Worm (Caenorhabditis elegans): ENCODE measurements around the gene atp-4.

atp-4 gene

DNA sequence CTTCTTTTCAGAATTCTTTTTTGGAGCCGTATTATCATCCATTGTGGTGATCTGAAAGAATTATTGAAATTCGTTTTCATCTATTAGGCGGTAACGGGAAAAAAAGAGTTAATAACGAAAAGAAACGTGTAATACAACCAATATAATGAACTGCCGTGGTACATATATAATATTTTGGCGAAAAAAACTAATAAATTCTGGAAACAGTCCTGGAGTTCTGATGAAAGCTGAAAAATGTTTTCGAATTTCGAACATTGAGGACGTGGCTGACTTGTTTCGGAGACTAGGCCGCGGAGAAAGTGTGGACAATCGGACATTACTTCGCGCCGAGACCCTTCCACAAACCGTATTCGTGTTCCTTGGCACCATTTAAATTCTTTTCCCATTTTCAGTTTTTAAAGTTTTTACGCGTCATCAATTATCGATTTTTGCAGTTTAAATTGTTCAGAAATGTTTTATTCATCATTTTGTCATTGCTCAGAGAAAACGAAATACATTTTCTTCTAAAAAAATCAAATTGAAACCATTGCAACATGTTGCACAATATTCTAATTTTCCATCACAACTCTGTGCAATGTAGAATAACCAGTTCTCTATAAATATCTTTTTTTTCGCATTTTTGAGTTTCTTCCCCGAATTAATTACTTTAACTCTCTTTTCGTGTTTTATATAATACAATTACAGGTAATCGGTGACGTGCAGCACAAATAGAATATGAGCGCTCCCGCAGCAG lies 6.7 kb upstream of the atp-4 start, which contains the start of the genes gad-1 and erfa-1 (continued):
- TF ChIP-seq lim-7 (GFP tag; IDR thresholded peaks at IDR 0.05): no peak
- peak in 1 of 2 experiments; percentile 57 for TF ChIP-seq unc-62 (GFP tag; optimal IDR thresholded peaks at IDR 0.05 in 1 of 2)
- TF ChIP-seq unc-62 (tag; optimal IDR thresholded peaks at IDR 0.05): no peak
- TF ChIP-seq fos-1 (tag; optimal IDR thresholded peaks at IDR 0.05): no peak
- TF ChIP-seq nhr-11 (tag; optimal IDR thresholded peaks at IDR 0.05): peak; percentile 48
- peak; percentile 12 for TF ChIP-seq nhr-6 (tag; optimal IDR thresholded peaks at IDR 0.05)
- no peak for TF ChIP-seq egl-27 (tag; optimal IDR thresholded peaks at IDR 0.05)
- no peak for TF ChIP-seq nhr-111 (GFP tag; optimal IDR thresholded peaks at IDR 0.05)
- no peak for TF ChIP-seq lin-29 (GFP tag; IDR thresholded peaks at IDR 0.05)
- TF ChIP-seq dpl-1 (GFP tag; optimal IDR thresholded peaks at IDR 0.05): peak; percentile 65
- TF ChIP-seq D1046.2 (GFP tag; IDR thresholded peaks at IDR 0.05): no peak
- no peak for TF ChIP-seq daf-19 (GFP tag; conservative IDR thresholded peaks at IDR 0.05)

DNA sequence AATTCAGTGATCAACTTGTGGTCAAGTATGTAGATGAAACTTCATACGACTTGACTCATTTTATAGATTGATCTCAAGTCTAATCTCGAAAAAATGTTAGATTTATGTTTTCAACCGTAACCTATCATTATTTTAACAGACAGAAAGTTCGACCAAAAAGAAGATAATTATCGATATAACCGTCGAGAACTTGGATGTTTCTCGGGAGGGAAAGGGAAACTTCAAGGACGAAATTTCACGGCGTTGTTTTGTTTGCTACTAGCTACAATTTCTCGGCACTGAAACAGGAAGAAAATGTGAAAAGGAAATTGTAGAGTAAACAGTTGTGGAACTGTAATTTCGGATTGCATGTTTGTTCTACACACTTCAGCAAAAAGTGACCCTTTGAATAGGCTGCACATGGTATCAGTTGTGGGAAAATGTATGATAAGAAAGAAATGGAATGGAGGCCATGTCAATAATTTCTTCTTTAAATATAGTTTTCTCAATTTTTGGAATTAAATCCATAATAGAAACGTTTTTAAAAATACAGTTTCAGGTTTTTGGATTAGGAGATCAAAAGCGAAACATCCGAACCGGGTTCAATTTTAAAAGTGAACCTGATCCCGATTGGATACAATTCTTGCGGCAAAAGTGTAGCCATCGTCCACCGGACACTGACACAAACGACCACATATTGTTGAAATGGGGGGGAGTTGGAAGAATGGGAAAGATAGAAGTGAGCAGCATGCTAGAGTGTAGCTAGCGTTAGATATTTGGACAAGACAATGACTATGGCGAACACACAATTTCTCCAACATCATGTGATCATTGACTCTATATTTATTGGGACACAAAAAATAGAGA lies 3.8 kb upstream of the atp-4 start:
- TF ChIP-seq daf-16 (GFP tag; optimal IDR thresholded peaks at IDR 0.05) (no peak), daf-16 (tag; optimal IDR thresholded peaks at IDR 0.05) (peak; percentile 60), hif-1 (tag; optimal IDR thresholded peaks at IDR 0.05) (no peak), nhr-28 (tag; optimal IDR thresholded peaks at IDR 0.05) (peak; percentile 89), unc-62 (GFP tag; optimal IDR thresholded peaks at IDR 0.05 in 1 of 2) (peak in 1 of 2 experiments; percentile 83), unc-62 (tag; optimal IDR thresholded peaks at IDR 0.05) (no peak), mxl-3 (GFP tag; optimal IDR thresholded peaks at IDR 0.05) (no peak), aha-1 (tag) (peak; percentile 10), hlh-11 (tag; optimal IDR thresholded peaks at IDR 0.05) (peak; percentile 23), mdl-1 (tag; optimal IDR thresholded peaks at IDR 0.05) (peak in 1 of 2 experiments; percentile 7), hlh-30 (tag; optimal IDR thresholded peaks at IDR 0.05; ENCODE audit: insufficient read depth) (peak; percentile 39), zip-2 (tag; optimal IDR thresholded peaks at IDR 0.05) (no peak), mep-1 (tag; optimal IDR thresholded peaks at IDR 0.05) (peak; percentile 32), pqm-1 (tag; optimal IDR thresholded peaks at IDR 0.05) (peak; percentile 65), lin-38 (GFP tag; IDR thresholded peaks at IDR 0.05) (0 out of 2 replicates have a peak, but pooled peaks have one; percentile 13), dve-1 (tag; optimal IDR thresholded peaks at IDR 0.05; ENCODE audit: insufficient read depth) (peak; percentile 53)

DNA sequence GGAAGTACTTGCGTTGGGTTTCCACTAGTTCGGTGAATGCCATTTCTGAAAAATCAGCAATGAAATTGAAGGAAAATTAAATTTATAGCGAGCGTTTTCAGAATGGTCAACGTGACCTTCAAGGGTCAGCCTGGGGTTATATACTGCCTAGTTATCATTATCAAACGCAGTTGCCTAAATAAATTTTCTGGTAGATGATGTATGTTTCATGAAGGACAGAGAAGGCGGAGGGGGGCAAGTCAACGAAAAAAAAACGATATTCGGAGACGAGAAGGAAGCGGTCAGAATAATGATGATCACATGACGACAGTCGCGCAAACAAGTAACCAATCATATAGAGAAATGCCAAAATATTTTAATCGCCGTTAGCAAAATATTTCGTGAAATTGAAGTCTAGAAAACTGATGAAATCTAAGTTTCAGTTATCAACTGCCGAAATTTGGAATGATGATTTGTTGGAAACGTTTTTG lies 3.0 kb upstream of the atp-4 start, which contains the start of gene alh-4:
TSS of gene alh-4 (minus strand) at position 51 of the 470 bp plus-strand sequence.
- TF ChIP-seq ZK546.5 (tag; optimal IDR thresholded peaks at IDR 0.05) (no peak), zag-1 (tag; optimal IDR thresholded peaks at IDR 0.05) (no peak), cey-2 (tag; optimal IDR thresholded peaks at IDR 0.05; ENCODE audit: borderline replicate concordance, insufficient read depth) (peak; percentile 45), daf-12 (tag; optimal IDR thresholded peaks at IDR 0.05) (no peak), nhr-25 (tag; optimal IDR thresholded peaks at IDR 0.05; ENCODE audit: borderline replicate concordance, insufficient read depth) (no peak), T20F7.1 (GFP tag; optimal IDR thresholded peaks at IDR 0.05) (no peak), fos-1 (tag; optimal IDR thresholded peaks at IDR 0.05) (no peak), F26F4.8 (GFP tag; conservative IDR thresholded peaks at IDR 0.05) (no peak), ama-1 (optimal IDR thresholded peaks at IDR 0.05) (no peak), R02D3.7 (tag; optimal IDR thresholded peaks at IDR 0.05) (no peak), hlh-11 (tag; optimal IDR thresholded peaks at IDR 0.05) (peak; percentile 28), mes-2 (tag; optimal IDR thresholded peaks at IDR 0.05; ENCODE audit: poor library complexity, severe bottlenecking) (no peak), hlh-30 (tag; optimal IDR thresholded peaks at IDR 0.05; ENCODE audit: insufficient read depth) (peak; percentile 39), ZK337.2 (GFP tag; IDR thresholded peaks at IDR 0.05) (no peak), duxl-1 (tag; optimal IDR thresholded peaks at IDR 0.05; ENCODE audit: poor library complexity) (no peak), nhr-6 (tag; optimal IDR thresholded peaks at IDR 0.05) (no peak), unc-62 (GFP tag; optimal IDR thresholded peaks at IDR 0.05 in 1 of 2) (peak in 1 of 2 experiments; percentile 85), unc-62 (tag; optimal IDR thresholded peaks at IDR 0.05) (no peak), nhr-42 (GFP tag; IDR thresholded peaks at IDR 0.05) (no peak), nhr-28 (tag; optimal IDR thresholded peaks at IDR 0.05) (peak; percentile 44)

Measured in whole organism, L4 larva.